Fruit fly (Drosophila melanogaster): ENCODE results near the gene CG32987.

The CG32987 gene

dm6 chr2L:8879241-8879931 lies 15.8 kb downstream of the CG32987 start:
- TF ChIP-seq CG16813 (GFP tag; IDR thresholded peaks at IDR 0.05; ENCODE audit: partially characterized antibody) (0 out of 3 replicates have a peak, but pooled peaks have one; percentile 16), Dref (GFP tag; IDR thresholded peaks at IDR 0.05) (peak; percentile 14; the same call in 1 of the 2 replicates), row (GFP tag; IDR thresholded peaks at IDR 0.05) (0 out of 3 replicates have a peak, but pooled peaks have one; percentile 24), dysf (GFP tag; IDR thresholded peaks at IDR 0.05) (0 out of 3 replicates have a peak, but pooled peaks have one; percentile 5), CG4854 (GFP tag; optimal IDR thresholded peaks at IDR 0.05) (no peak), CG9797 (GFP tag; optimal IDR thresholded peaks at IDR 0.05) (no peak), CG9932 (GFP tag; IDR thresholded peaks at IDR 0.05) (peak; percentile 67), rib (GFP tag; IDR thresholded peaks at IDR 0.05) (0 out of 2 replicates have a peak, but pooled peaks have one; percentile 15), chinmo (GFP tag; IDR thresholded peaks at IDR 0.05; ENCODE audit: partially characterized antibody) (peak; percentile 79; the same call in 1 of the 4 replicates), oc (tag; optimal IDR thresholded peaks at IDR 0.05) (peak; percentile 38), Optix (GFP tag; IDR thresholded peaks at IDR 0.05) (0 out of 3 replicates have a peak, but pooled peaks have one; percentile 15), Awh (GFP tag; IDR thresholded peaks at IDR 0.05) (peak; percentile 98), Meics (GFP tag; optimal IDR thresholded peaks at IDR 0.05) (no peak), CG7987 (GFP tag; optimal IDR thresholded peaks at IDR 0.05) (no peak), esg (GFP tag; conservative IDR thresholded peaks at IDR 0.05) (0 out of 2 replicates have a peak, but pooled peaks have one; percentile 11), CG12769 (tag; optimal IDR thresholded peaks at IDR 0.05) (peak; percentile 76), vvl (GFP tag; IDR thresholded peaks at IDR 0.05) (peak; percentile 69; the same call in 1 of the 2 replicates), tx (GFP tag; optimal IDR thresholded peaks at IDR 0.05) (no peak), gro (GFP tag; optimal IDR thresholded peaks at IDR 0.05) (peak; percentile 0), abd-A (tag; optimal IDR thresholded peaks at IDR 0.05) (peak; percentile 97), sqz (GFP tag; optimal IDR thresholded peaks at IDR 0.05) (peak; percentile 48), Mad (GFP tag; optimal IDR thresholded peaks at IDR 0.05) (no peak), Atf6 (GFP tag; IDR thresholded peaks at IDR 0.05) (0 out of 2 replicates have a peak, but pooled peaks have one; percentile 34), tgo (GFP tag; IDR thresholded peaks at IDR 0.05) (0 out of 3 replicates have a peak, but pooled peaks have one; percentile 14), CG32532 (GFP tag; IDR thresholded peaks at IDR 0.05) (peak; percentile 57; the same call in 1 of the 2 replicates), D19B (GFP tag; optimal IDR thresholded peaks at IDR 0.05) (peak; percentile 36), Med (GFP tag) (peak; percentile 78), CG11456 (GFP tag; IDR thresholded peaks at IDR 0.05) (0 out of 3 replicates have a peak, but pooled peaks have one; percentile 35), CG8290 (GFP tag; optimal IDR thresholded peaks at IDR 0.05) (no peak), CG8290 (tag; optimal IDR thresholded peaks at IDR 0.05) (peak in 1 of 2 experiments; percentile 19), gsb-n (tag; optimal IDR thresholded peaks at IDR 0.05) (peak; percentile 26), lbe (GFP tag; optimal IDR thresholded peaks at IDR 0.05) (no peak), Asciz (GFP tag; optimal IDR thresholded peaks at IDR 0.05) (no peak), Oaz (GFP tag; IDR thresholded peaks at IDR 0.05) (no peak), CG31224 (GFP tag; IDR thresholded peaks at IDR 0.05) (0 out of 2 replicates have a peak, but pooled peaks have one; percentile 13), CG9215 (GFP tag; IDR thresholded peaks at IDR 0.05) (0 out of 2 replicates have a peak, but pooled peaks have one; percentile 21), kni (GFP tag; optimal IDR thresholded peaks at IDR 0.05) (peak; percentile 53), slbo (GFP tag; IDR thresholded peaks at IDR 0.05) (peak; percentile 42; the same call in 1 of the 2 replicates), CG2120 (GFP tag; optimal IDR thresholded peaks at IDR 0.05) (peak; percentile 14), NFAT (GFP tag; IDR thresholded peaks at IDR 0.05) (peak; percentile 60), Ets65A (GFP tag) (peak; percentile 38), CG13894 (tag; optimal IDR thresholded peaks at IDR 0.05) (peak; percentile 8), al (GFP tag; IDR thresholded peaks at IDR 0.05) (0 out of 2 replicates have a peak, but pooled peaks have one; percentile 41), sd (tag; optimal IDR thresholded peaks at IDR 0.05) (peak; percentile 45), CG4424 (GFP tag; optimal IDR thresholded peaks at IDR 0.05) (no peak)

Measured in whole organism, embryonic.